Worm (Caenorhabditis elegans) whole organism, young adult: ENCODE results near the gene C33A12.19.

Source experiments
- B0019.2 ChIP-seq: fragments of 200-800 bp; sonication (Bioruptor generic); conservative IDR thresholded peaks from 2 replicates; pipeline ENCODE4 v1.3.6; 2022; ENCODE audit warnings: missing genetic modification reagents, missing genetic modification characterization, missing compliant biosample characterization
- C17E4.6 ChIP-seq: fragments of 200-800 bp; sonication (Bioruptor generic); IDR thresholded peaks from 2 replicates; pipeline ENCODE4 v1.3.6; 2022; ENCODE audit warnings: missing genetic modification reagents, missing genetic modification characterization, missing compliant biosample characterization
- D2030.7 ChIP-seq: fragments of 200-800 bp; sonication (Bioruptor generic); IDR thresholded peaks from 2 replicates; pipeline ENCODE4 v1.3.6; 2022; ENCODE audit warnings: missing genetic modification reagents, missing genetic modification characterization, missing compliant biosample characterization
- F37B4.10 ChIP-seq: fragments of 200-800 bp; sonication (Bioruptor generic); IDR thresholded peaks from 2 replicates; pipeline ENCODE4 v1.3.6; 2022; ENCODE audit warnings: missing genetic modification characterization, missing compliant biosample characterization
- F39B2.1 ChIP-seq: fragments of 200-800 bp; sonication (Bioruptor generic); IDR thresholded peaks from 2 replicates; pipeline ENCODE4 v1.3.6; 2022; ENCODE audit warnings: missing genetic modification reagents, missing genetic modification characterization, missing compliant biosample characterization
- F55B11.4 ChIP-seq: sonication (generic microtip); optimal IDR thresholded peaks from 2 replicates; lab custom pipeline; 2016; ENCODE audit warnings: missing compliant biosample characterization, missing genetic modification characterization, borderline replicate concordance; ENCODE audit not compliant: insufficient read depth
- F57A8.1 ChIP-seq: fragments of 200-800 bp; sonication (Bioruptor generic); optimal IDR thresholded peaks from 2 replicates; lab custom pipeline; 2018; ENCODE audit warnings: mild to moderate bottlenecking, missing genetic modification characterization, moderate library complexity, missing compliant biosample characterization
- T07F8.4 ChIP-seq: sonication (generic microtip); optimal IDR thresholded peaks from 2 replicates; lab custom pipeline; 2016; ENCODE audit warnings: mild to moderate bottlenecking, missing genetic modification characterization, moderate library complexity, missing compliant biosample characterization
- Y53G8AR.9 ChIP-seq: fragments of 200-800 bp; sonication (Bioruptor generic); conservative IDR thresholded peaks from 2 replicates; pipeline ENCODE4 v1.3.6; 2022; ENCODE audit warnings: missing genetic modification reagents, missing genetic modification characterization, missing compliant biosample characterization
- Y79H2A.3 ChIP-seq: fragments of 200-800 bp; sonication (Bioruptor generic); conservative IDR thresholded peaks from 2 replicates; pipeline ENCODE4 v1.3.6; 2022; ENCODE audit warnings: missing genetic modification reagents, missing genetic modification characterization, missing compliant biosample characterization
- aptf-2 ChIP-seq: fragments of 200-800 bp; sonication (Bioruptor generic); conservative IDR thresholded peaks from 2 replicates; pipeline ENCODE4 v1.3.6; 2022; ENCODE audit warnings: missing genetic modification reagents, missing genetic modification characterization, missing compliant biosample characterization
- atf-7 ChIP-seq: sonication (generic microtip); optimal IDR thresholded peaks from 2 replicates; lab custom pipeline; 2017; ENCODE audit warnings: mild to moderate bottlenecking, missing genetic modification characterization, missing compliant biosample characterization
- attf-3 ChIP-seq: fragments of 200-800 bp; sonication (Bioruptor generic); conservative IDR thresholded peaks from 2 replicates; pipeline ENCODE4 v1.3.6; 2022; ENCODE audit warnings: missing genetic modification reagents, missing genetic modification characterization, missing compliant biosample characterization
- attf-5 ChIP-seq: fragments of 200-800 bp; sonication (Bioruptor generic); optimal IDR thresholded peaks from 2 replicates; lab custom pipeline; 2018; ENCODE audit warnings: mild to moderate bottlenecking, missing genetic modification characterization, missing compliant biosample characterization
- bed-2 ChIP-seq: fragments of 200-800 bp; sonication (Bioruptor generic); IDR thresholded peaks from 2 replicates; pipeline ENCODE4 v1.3.6; 2022; ENCODE audit warnings: missing genetic modification reagents, missing genetic modification characterization, missing compliant biosample characterization
- ccch-3 ChIP-seq: fragments of 200-800 bp; sonication (Bioruptor generic); optimal IDR thresholded peaks from 2 replicates; lab custom pipeline; 2018; ENCODE audit warnings: mild to moderate bottlenecking, missing genetic modification characterization, missing compliant biosample characterization
- cebp-1 ChIP-seq, 2 experiments: fragments of 200-800 bp in 1 of 2; sonication (Bioruptor generic) in 1 of 2; sonication (generic microtip) in 1 of 2; IDR thresholded peaks in 1 of 2; optimal IDR thresholded peaks in 1 of 2; 2 replicates each; pipeline versions ENCODE4 v1.3.6 to Lab custom; 2017 to 2022; ENCODE audit warnings: missing compliant biosample characterization in 2 of 2, missing genetic modification characterization in 2 of 2, mild to moderate bottlenecking in 1 of 2, missing genetic modification reagents in 1 of 2, moderate library complexity in 1 of 2
- ceh-100 ChIP-seq: fragments of 200-800 bp; sonication (Bioruptor generic); IDR thresholded peaks from 2 replicates; pipeline ENCODE4 v1.3.6; 2022; ENCODE audit warnings: missing genetic modification reagents, missing genetic modification characterization, missing compliant biosample characterization
- ceh-58 ChIP-seq: fragments of 200-800 bp; sonication (Bioruptor generic); IDR thresholded peaks from 2 replicates; pipeline ENCODE4 v1.3.6; 2022; ENCODE audit warnings: missing genetic modification characterization, missing compliant biosample characterization
- dox-1 ChIP-seq: fragments of 200-800 bp; sonication (Bioruptor generic); IDR thresholded peaks from 2 replicates; pipeline ENCODE4 v1.3.6; 2022; ENCODE audit warnings: missing genetic modification reagents, missing genetic modification characterization, missing compliant biosample characterization
- efl-1 ChIP-seq: fragments of 150-350 bp; optimal IDR thresholded peaks from 2 replicates; lab custom pipeline; 2014; ENCODE audit warnings: missing biosample characterization, missing genetic modification reagents, missing genetic modification characterization
- egl-18 ChIP-seq: fragments of 200-800 bp; sonication (Bioruptor generic); IDR thresholded peaks from 2 replicates; pipeline ENCODE4 v1.3.6; 2022; ENCODE audit warnings: missing genetic modification reagents, missing genetic modification characterization, missing compliant biosample characterization
- egl-44 ChIP-seq: fragments of 200-800 bp; sonication (Bioruptor generic); IDR thresholded peaks from 2 replicates; pipeline ENCODE4 v1.3.6; 2022; ENCODE audit warnings: missing genetic modification reagents, missing genetic modification characterization, missing compliant biosample characterization
- ets-4 ChIP-seq: fragments of 200-800 bp; sonication (Bioruptor generic); optimal IDR thresholded peaks from 2 replicates; lab custom pipeline; 2018; ENCODE audit warnings: mild to moderate bottlenecking, missing genetic modification characterization, missing compliant biosample characterization
- him-1 ChIP-seq: sonication (generic microtip); optimal IDR thresholded peaks from 2 replicates; lab custom pipeline; 2016; ENCODE audit warnings: missing genotype, missing genetic modification reagents, missing genetic modification characterization, missing compliant biosample characterization
- hlh-26 ChIP-seq: fragments of 200-800 bp; sonication (Bioruptor generic); conservative IDR thresholded peaks from 2 replicates; pipeline ENCODE4 v1.3.6; 2022; ENCODE audit warnings: missing genetic modification reagents, missing genetic modification characterization, missing compliant biosample characterization
- hmg-1.2 ChIP-seq: fragments of 200-800 bp; sonication (Bioruptor generic); IDR thresholded peaks from 2 replicates; pipeline ENCODE4 v1.3.6; 2022; ENCODE audit warnings: missing genetic modification reagents, missing genetic modification characterization, missing compliant biosample characterization
- lag-1 ChIP-seq: fragments of 200-800 bp; sonication (Bioruptor generic); IDR thresholded peaks from 2 replicates; pipeline ENCODE4 v1.3.6; 2022; ENCODE audit warnings: missing genetic modification reagents, missing genetic modification characterization, missing compliant biosample characterization
- lin-40 ChIP-seq: sonication (generic microtip); optimal IDR thresholded peaks from 2 replicates; lab custom pipeline; 2016; ENCODE audit warnings: missing genetic modification characterization, mild to moderate bottlenecking, missing compliant biosample characterization, missing genotype, missing genetic modification reagents
- lsl-1 ChIP-seq: fragments of 200-800 bp; sonication (Bioruptor generic); optimal IDR thresholded peaks from 2 replicates; lab custom pipeline; 2018; ENCODE audit warnings: mild to moderate bottlenecking, missing genetic modification characterization, moderate library complexity, missing compliant biosample characterization
- madf-10 ChIP-seq: sonication (generic microtip); optimal IDR thresholded peaks from 2 replicates; lab custom pipeline; 2016; ENCODE audit warnings: mild to moderate bottlenecking, missing genetic modification characterization, missing compliant biosample characterization
- madf-6 ChIP-seq: fragments of 200-800 bp; sonication (Bioruptor generic); IDR thresholded peaks from 2 replicates; pipeline ENCODE4 v1.3.6; 2022; ENCODE audit warnings: missing genetic modification reagents, missing genetic modification characterization, missing compliant biosample characterization
- madf-8 ChIP-seq: fragments of 200-800 bp; sonication (Bioruptor generic); conservative IDR thresholded peaks from 2 replicates; pipeline ENCODE4 v1.3.6; 2022; ENCODE audit warnings: missing genetic modification reagents, missing genetic modification characterization, missing compliant biosample characterization
- nfya-1 ChIP-seq: sonication (generic microtip); optimal IDR thresholded peaks from 2 replicates; lab custom pipeline; 2017; ENCODE audit warnings: antibody characterized with exemption, missing compliant biosample characterization, missing genetic modification characterization, borderline replicate concordance; ENCODE audit not compliant: insufficient read depth
- nfya-2 ChIP-seq: fragments of 200-800 bp; sonication (Bioruptor generic); IDR thresholded peaks from 2 replicates; pipeline ENCODE4 v1.3.6; 2022; ENCODE audit warnings: missing genetic modification reagents, missing genetic modification characterization, missing compliant biosample characterization
- nhr-120 ChIP-seq: fragments of 200-800 bp; sonication (Bioruptor generic); IDR thresholded peaks from 2 replicates; pipeline ENCODE4 v1.3.6; 2022; ENCODE audit warnings: missing genetic modification characterization, missing compliant biosample characterization
- nhr-179 ChIP-seq: sonication (generic microtip); optimal IDR thresholded peaks from 2 replicates; lab custom pipeline; 2016; ENCODE audit warnings: mild to moderate bottlenecking, missing genetic modification characterization, missing compliant biosample characterization
- pha-4 ChIP-seq: fragments of 150-350 bp; sonication (generic microtip); optimal IDR thresholded peaks from 2 replicates; lab custom pipeline; 2014; ENCODE audit warnings: missing biosample characterization, missing genetic modification reagents, missing genetic modification characterization
- repo-1 ChIP-seq: sonication (generic microtip); optimal IDR thresholded peaks from 2 replicates; lab custom pipeline; 2017; ENCODE audit warnings: mild to moderate bottlenecking, missing genetic modification characterization, missing compliant biosample characterization
- rpc-1 ChIP-seq, 2 experiments: fragments of 150-350 bp in 1 of 2; sonication (generic microtip) in 1 of 2; optimal IDR thresholded peaks; 2 replicates each; lab custom pipeline; 2014 to 2018; ENCODE audit warnings: missing biosample characterization in 1 of 2, missing genetic modification characterization in 1 of 2, missing genetic modification reagents in 1 of 2, missing genotype in 1 of 2
- sdz-38 ChIP-seq: sonication (generic microtip); optimal IDR thresholded peaks from 2 replicates; lab custom pipeline; 2016; ENCODE audit warnings: missing genotype, missing genetic modification characterization, missing compliant biosample characterization
- sea-2 ChIP-seq: fragments of 200-800 bp; sonication (Bioruptor generic); IDR thresholded peaks from 2 replicates; pipeline ENCODE4 v1.3.6; 2022; ENCODE audit warnings: missing genetic modification characterization, missing compliant biosample characterization
- snpc-1.1 ChIP-seq: sonication (generic microtip); optimal IDR thresholded peaks from 2 replicates; lab custom pipeline; 2017; ENCODE audit warnings: missing genetic modification characterization, mild to moderate bottlenecking, missing compliant biosample characterization, antibody characterized with exemption, moderate library complexity, missing genotype, missing genetic modification reagents; ENCODE audit not compliant: insufficient read depth
- snpc-3.4 ChIP-seq: sonication (generic microtip); optimal IDR thresholded peaks from 2 replicates; lab custom pipeline; 2017; ENCODE audit warnings: missing genetic modification characterization, mild to moderate bottlenecking, missing compliant biosample characterization, antibody characterized with exemption, moderate library complexity, missing genotype, missing genetic modification reagents
- xnd-1 ChIP-seq: sonication (generic microtip); optimal IDR thresholded peaks from 2 replicates; lab custom pipeline; 2016; ENCODE audit warnings: missing genotype, missing genetic modification reagents, missing genetic modification characterization, missing compliant biosample characterization
- zim-3 ChIP-seq: sonication (generic microtip); optimal IDR thresholded peaks from 2 replicates; lab custom pipeline; 2017; ENCODE audit warnings: mild to moderate bottlenecking, missing genetic modification characterization, moderate library complexity, missing compliant biosample characterization
- ztf-25 ChIP-seq: fragments of 200-800 bp; sonication (Bioruptor generic); IDR thresholded peaks from 2 replicates; pipeline ENCODE4 v1.3.6; 2022; ENCODE audit warnings: missing genetic modification reagents, missing genetic modification characterization, missing compliant biosample characterization

C33A12.19 gene

DNA sequence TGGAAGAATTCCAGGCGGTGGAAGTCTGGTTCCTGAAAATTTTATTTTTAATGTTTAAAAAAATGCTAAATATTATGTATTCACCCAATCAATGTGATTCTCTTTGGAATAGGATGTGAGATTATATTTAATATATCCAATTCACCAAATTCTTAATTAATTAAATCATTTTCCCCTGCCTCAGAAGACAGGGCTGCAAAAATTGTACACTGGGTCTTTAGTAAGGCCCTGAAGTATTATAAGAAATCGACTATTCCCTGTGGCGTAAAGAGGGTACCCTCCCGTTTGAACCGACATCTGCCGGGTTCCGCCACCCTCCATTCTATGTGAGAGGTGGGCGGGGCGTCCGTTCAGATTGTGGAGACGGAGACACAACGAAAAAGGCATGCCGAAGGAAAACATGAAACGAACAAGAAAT lies 5.6 kb upstream of the C33A12.19 start (continued):
- TF ChIP-seq sea-2 (GFP tag; lab: Robert Waterston, UW) (no peak), snpc-1.1 (peak; percentile 89), him-1 (tag; lab: Kevin White, UChicago) (peak; percentile 51), cebp-1 (GFP tag; IDR thresholded peaks at IDR 0.05; lab: Robert Waterston, UW) (no peak), cebp-1 (tag; optimal IDR thresholded peaks at IDR 0.05; lab: Kevin White, UChicago) (peak; percentile 62), attf-3 (0 out of 2 replicates have a peak, but pooled peaks have one; percentile 7), hlh-26 (GFP tag; lab: Robert Waterston, UW) (no peak), efl-1 (GFP tag; lab: Kevin White, UChicago) (no peak), F57A8.1 (GFP tag; lab: Kevin White, UChicago) (no peak), F55B11.4 (tag; lab: Kevin White, UChicago) (no peak), nhr-120 (no peak), madf-6 (GFP tag; lab: Robert Waterston, UW) (peak; percentile 71), madf-8 (GFP tag; lab: Robert Waterston, UW) (no peak), pha-4 (no peak), snpc-3.4 (tag; lab: Kevin White, UChicago) (peak; percentile 11), Y79H2A.3 (GFP tag; lab: Robert Waterston, UW) (no peak), atf-7 (tag; lab: Kevin White, UChicago) (peak; percentile 56), ccch-3 (GFP tag; lab: Kevin White, UChicago) (no peak), egl-44 (GFP tag; lab: Robert Waterston, UW) (no peak), D2030.7 (peak; percentile 56), Y53G8AR.9 (GFP tag; lab: Robert Waterston, UW) (no peak), T07F8.4 (tag; lab: Kevin White, UChicago) (no peak), rpc-1 (optimal IDR thresholded peaks at IDR 0.05; lab: Kevin White, UChicago) (no peak), rpc-1 (tag; optimal IDR thresholded peaks at IDR 0.05; lab: Kevin White, UChicago) (no peak), B0019.2 (GFP tag; lab: Robert Waterston, UW) (no peak), zim-3 (tag; lab: Kevin White, UChicago) (no peak), attf-5 (peak; percentile 47), aptf-2 (no peak), dox-1 (GFP tag; lab: Robert Waterston, UW) (peak; percentile 69), sdz-38 (no peak), lag-1 (0 out of 2 replicates have a peak, but pooled peaks have one; percentile 61), repo-1 (peak; percentile 76), ztf-25 (GFP tag; lab: Robert Waterston, UW) (no peak), ets-4 (GFP tag; lab: Kevin White, UChicago) (no peak), lsl-1 (GFP tag; lab: Kevin White, UChicago) (peak; percentile 36), ceh-58 (GFP tag; lab: Robert Waterston, UW) (no peak), egl-18 (GFP tag; lab: Robert Waterston, UW) (no peak), madf-10 (tag; lab: Kevin White, UChicago) (peak; percentile 42), nfya-1 (tag; lab: Kevin White, UChicago) (no peak), lin-40 (tag; lab: Kevin White, UChicago) (peak; percentile 88), bed-2 (GFP tag; lab: Robert Waterston, UW) (no peak), F39B2.1 (GFP tag; lab: Robert Waterston, UW) (no peak), nhr-179 (tag; lab: Kevin White, UChicago) (no peak), xnd-1 (tag; lab: Kevin White, UChicago) (peak; percentile 57), F37B4.10 (no peak), ceh-100 (GFP tag; lab: Robert Waterston, UW) (0 out of 2 replicates have a peak, but pooled peaks have one; percentile 37), nfya-2 (GFP tag; lab: Robert Waterston, UW) (no peak), hmg-1.2 (GFP tag; lab: Robert Waterston, UW) (peak; percentile 89), C17E4.6 (GFP tag; lab: Robert Waterston, UW) (0 out of 2 replicates have a peak, but pooled peaks have one; percentile 47)
